Worm (Caenorhabditis elegans) whole organism, L1 larva: ENCODE results near the gene C42D8.1.

Experiments
- C04F5.9 ChIP-seq: sonication (generic microtip); optimal IDR thresholded peaks from 2 replicates; lab custom pipeline; 2016; ENCODE audit warnings: missing genetic modification characterization, missing compliant biosample characterization
- ama-1 ChIP-seq: fragments of 150-350 bp; optimal IDR thresholded peaks from 2 replicates; lab custom pipeline; 2014
- blmp-1 ChIP-seq: fragments of 150-350 bp; optimal IDR thresholded peaks from 2 replicates; lab custom pipeline; 2014; ENCODE audit warnings: missing biosample characterization, missing genetic modification characterization
- ceh-8 ChIP-seq: fragments of 200-800 bp; sonication (Bioruptor generic); optimal IDR thresholded peaks from 2 replicates; lab custom pipeline; 2018; ENCODE audit warnings: mild to moderate bottlenecking, missing genetic modification characterization, moderate library complexity, missing compliant biosample characterization
- ceh-82 ChIP-seq, 3 experiments: fragments of 150-350 bp in 1 of 3; sonication (generic microtip) in 2 of 3; optimal IDR thresholded peaks; 2 replicates each; lab custom pipeline; 2014 to 2017; ENCODE audit warnings: missing biosample characterization in 3 of 3, missing genetic modification characterization in 3 of 3
- ceh-90 ChIP-seq: sonication (generic microtip); optimal IDR thresholded peaks from 2 replicates; lab custom pipeline; 2016; ENCODE audit warnings: missing genetic modification characterization, missing compliant biosample characterization
- ces-1 ChIP-seq: fragments of 150-350 bp; optimal IDR thresholded peaks from 2 replicates; lab custom pipeline; 2014; ENCODE audit warnings: missing biosample characterization, missing genetic modification reagents, missing genetic modification characterization
- dpl-1 ChIP-seq, 3 experiments: fragments of 150-350 bp in 2 of 3; sonication (generic microtip) in 1 of 3; optimal IDR thresholded peaks; 2 replicates each; lab custom pipeline; 2014 to 2017; ENCODE audit warnings: missing biosample characterization in 3 of 3, missing genetic modification characterization in 3 of 3, missing genetic modification reagents in 3 of 3
- dsc-1 ChIP-seq: sonication (generic microtip); optimal IDR thresholded peaks from 2 replicates; lab custom pipeline; 2016; ENCODE audit warnings: mild to moderate bottlenecking, missing genetic modification characterization, missing compliant biosample characterization
- efl-1 ChIP-seq, 4 experiments: fragments of 150-350 bp; optimal IDR thresholded peaks in 3 of 4; peaks in 1 of 4; 1 replicate in 1 of 4; 2 replicates in 3 of 4; lab custom pipeline; 2014; ENCODE audit warnings: missing biosample characterization in 2 of 4, missing genetic modification characterization in 2 of 4, missing genetic modification reagents in 2 of 4
- efl-3 ChIP-seq: fragments of 200-800 bp; sonication (Bioruptor generic); optimal IDR thresholded peaks from 2 replicates; lab custom pipeline; 2018; ENCODE audit warnings: mild to moderate bottlenecking, missing genetic modification characterization, missing compliant biosample characterization
- egl-27 ChIP-seq, 2 experiments: fragments of 150-350 bp in 1 of 2; sonication (generic microtip); optimal IDR thresholded peaks; 3 replicates each; lab custom pipeline; 2017 to 2018; ENCODE audit warnings: missing biosample characterization in 2 of 2, missing genetic modification characterization in 2 of 2, missing genetic modification reagents in 2 of 2
- elt-2 ChIP-seq: sonication (generic microtip); optimal IDR thresholded peaks from 2 replicates; lab custom pipeline; 2016; ENCODE audit warnings: missing genetic modification characterization, mild to moderate bottlenecking, inconsistent platforms, missing compliant biosample characterization, missing genetic modification reagents
- elt-3 ChIP-seq, 6 experiments: fragments of 150-350 bp in 1 of 6; sonication (generic microtip); optimal IDR thresholded peaks; 2 replicates each; lab custom pipeline; 2017 to 2018; ENCODE audit warnings: missing biosample characterization in 6 of 6, missing genetic modification characterization in 6 of 6, inconsistent platforms in 1 of 6
- fkh-4 ChIP-seq: sonication (generic microtip); optimal IDR thresholded peaks from 2 replicates; lab custom pipeline; 2016; ENCODE audit warnings: missing compliant biosample characterization, missing genetic modification characterization, borderline replicate concordance
- fkh-8 ChIP-seq: sonication (generic microtip); optimal IDR thresholded peaks from 2 replicates; lab custom pipeline; 2016; ENCODE audit warnings: mild to moderate bottlenecking, missing genetic modification characterization, missing compliant biosample characterization
- fos-1 ChIP-seq: fragments of 150-350 bp; optimal IDR thresholded peaks from 2 replicates; lab custom pipeline; 2014; ENCODE audit warnings: missing biosample characterization, missing genetic modification characterization
- hlh-17 ChIP-seq: fragments of 200-800 bp; sonication (Bioruptor generic); optimal IDR thresholded peaks from 2 replicates; lab custom pipeline; 2018; ENCODE audit warnings: missing genetic modification characterization, mild to moderate bottlenecking, missing compliant biosample characterization, moderate library complexity, borderline replicate concordance
- lin-13 ChIP-seq: fragments of 150-350 bp; optimal IDR thresholded peaks from 2 replicates; lab custom pipeline; 2014; ENCODE audit warnings: missing biosample characterization, missing genetic modification reagents, missing genetic modification characterization
- lin-14 ChIP-seq: fragments of 200-800 bp; sonication (Bioruptor generic); optimal IDR thresholded peaks from 2 replicates; lab custom pipeline; 2018; ENCODE audit warnings: mild to moderate bottlenecking, missing genetic modification characterization, moderate library complexity, missing compliant biosample characterization
- lin-35 ChIP-seq, 2 experiments: fragments of 150-350 bp; optimal IDR thresholded peaks; 2 replicates each; lab custom pipeline; 2014; ENCODE audit warnings: missing biosample characterization in 2 of 2, missing genetic modification characterization in 2 of 2, missing genetic modification reagents in 2 of 2
- lsy-2 ChIP-seq, 2 experiments: fragments of 150-350 bp; optimal IDR thresholded peaks; 2 replicates each; lab custom pipeline; 2014; ENCODE audit warnings: missing biosample characterization in 2 of 2, missing genetic modification characterization in 2 of 2
- mdl-1 ChIP-seq, 2 experiments: fragments of 150-350 bp; optimal IDR thresholded peaks; 2 replicates each; lab custom pipeline; 2014 to 2017; ENCODE audit warnings: missing biosample characterization in 2 of 2, missing genetic modification characterization in 2 of 2, inconsistent platforms in 1 of 2
- nhr-12 ChIP-seq: sonication (generic microtip); optimal IDR thresholded peaks from 2 replicates; lab custom pipeline; 2017; ENCODE audit warnings: missing biosample characterization, missing genetic modification characterization
- nhr-20 ChIP-seq: sonication (generic microtip); optimal IDR thresholded peaks from 2 replicates; lab custom pipeline; 2016; ENCODE audit warnings: mild to moderate bottlenecking, missing genetic modification characterization, missing compliant biosample characterization
- nhr-28 ChIP-seq: fragments of 150-350 bp; optimal IDR thresholded peaks from 2 replicates; lab custom pipeline; 2014; ENCODE audit warnings: missing biosample characterization, missing genetic modification characterization
- nhr-47 ChIP-seq: sonication (generic microtip); optimal IDR thresholded peaks from 2 replicates; lab custom pipeline; 2016; ENCODE audit warnings: mild to moderate bottlenecking, missing genetic modification characterization, moderate library complexity, missing compliant biosample characterization
- nhr-85 ChIP-seq: sonication (generic microtip); peaks from one replicate; lab custom pipeline; 2016; ENCODE audit warnings: missing genetic modification characterization, inconsistent platforms, missing compliant biosample characterization
- pag-3 ChIP-seq: sonication (generic microtip); optimal IDR thresholded peaks from 2 replicates; lab custom pipeline; 2017; ENCODE audit warnings: missing genetic modification characterization, mild to moderate bottlenecking, missing compliant biosample characterization, antibody characterized with exemption, borderline replicate concordance; ENCODE audit not compliant: insufficient read depth
- pax-3 ChIP-seq: fragments of 200-800 bp; sonication (Bioruptor generic); optimal IDR thresholded peaks from 2 replicates; lab custom pipeline; 2018; ENCODE audit warnings: mild to moderate bottlenecking, missing genetic modification characterization, moderate library complexity, missing compliant biosample characterization
- snpc-4 ChIP-seq: fragments of 150-350 bp; optimal IDR thresholded peaks from 2 replicates; lab custom pipeline; 2014; ENCODE audit warnings: missing biosample characterization, missing genetic modification characterization
- snu-23 ChIP-seq: sonication (generic microtip); optimal IDR thresholded peaks from 2 replicates; lab custom pipeline; 2016; ENCODE audit warnings: missing genetic modification characterization, missing compliant biosample characterization
- tlp-1 ChIP-seq: fragments of 150-350 bp; optimal IDR thresholded peaks from 2 replicates; lab custom pipeline; 2014; ENCODE audit warnings: missing biosample characterization, missing genetic modification characterization
- unc-30 ChIP-seq: sonication (generic microtip); optimal IDR thresholded peaks from 2 replicates; lab custom pipeline; 2017; ENCODE audit warnings: missing biosample characterization, missing genetic modification characterization
- unc-62 ChIP-seq: fragments of 150-350 bp; optimal IDR thresholded peaks from 2 replicates; lab custom pipeline; 2014; ENCODE audit warnings: missing biosample characterization, missing genetic modification reagents, missing genetic modification characterization
- vab-15 ChIP-seq: sonication (generic microtip); optimal IDR thresholded peaks from 2 replicates; lab custom pipeline; 2017; ENCODE audit warnings: missing genotype, mild to moderate bottlenecking, missing genetic modification characterization, missing compliant biosample characterization
- ztf-11 ChIP-seq, 2 experiments: sonication (generic microtip); optimal IDR thresholded peaks; 2 replicates each; lab custom pipeline; 2016 to 2017; ENCODE audit warnings: missing genetic modification characterization in 2 of 2, missing biosample characterization in 1 of 2, missing compliant biosample characterization in 1 of 2

The C42D8.1 gene

DNA sequence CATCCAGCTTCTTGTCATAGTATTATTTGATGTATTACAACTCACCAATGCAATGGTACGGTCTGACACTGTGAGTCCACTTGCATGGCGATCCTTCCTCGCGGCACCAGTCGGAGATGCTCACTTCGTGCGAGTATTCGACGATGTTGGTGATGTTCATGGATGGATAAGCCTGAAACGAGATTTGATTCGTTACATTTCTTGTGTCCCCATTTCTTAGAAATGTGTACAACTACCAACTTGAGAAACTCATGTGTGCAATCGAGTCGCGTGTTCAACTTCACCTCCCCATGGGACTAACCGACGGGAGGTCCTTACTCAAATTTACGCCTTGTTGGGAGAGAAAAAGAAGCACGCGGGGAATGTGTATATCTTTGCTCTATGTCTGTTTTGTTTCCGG is 6.2 kb downstream of the C42D8.1 start:
- TF ChIP-seq lin-14 (peak; percentile 44), pag-3 (no peak)

DNA sequence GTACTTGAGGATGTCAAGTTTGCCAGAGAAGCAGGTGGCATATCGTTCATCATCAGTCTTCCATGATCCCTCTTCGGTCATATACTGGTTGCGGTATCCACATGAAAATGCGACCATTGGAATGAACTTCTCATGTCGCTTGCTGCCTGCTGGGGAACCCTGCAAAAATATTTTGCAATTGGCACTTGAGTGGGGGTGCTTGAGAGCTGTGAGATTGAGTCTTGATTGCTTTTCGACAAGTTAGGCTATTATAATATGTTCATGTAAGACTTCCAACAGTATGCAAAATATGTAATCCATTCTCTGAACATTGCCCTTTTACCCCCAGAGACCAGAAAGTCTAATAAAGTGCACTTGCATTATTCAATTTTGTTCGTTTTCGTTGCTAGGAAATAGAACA is 6.9 kb downstream of the C42D8.1 start:
- peak; percentile 64 for TF ChIP-seq nhr-85 (tag; lab: Kevin White, UChicago)
- TF ChIP-seq ceh-90 = no peak
- TF ChIP-seq fkh-4 = no peak

- TF ChIP-seq tlp-1 (tag; lab: Kevin White, UChicago) (no peak), blmp-1 (tag; lab: Kevin White, UChicago) (peak; percentile 89), ces-1 (GFP tag; lab: Kevin White, UChicago) (no peak), fkh-8 (tag; lab: Kevin White, UChicago) (no peak), ztf-11 (tag; optimal IDR thresholded peaks at IDR 0.05; lab: Kevin White, UChicago) (no peak), nhr-20 (peak; percentile 21), hlh-17 (no peak), vab-15 (tag; lab: Kevin White, UChicago) (no peak), elt-3 (tag; optimal IDR thresholded peaks at IDR 0.05; lab: Kevin White, UChicago) (peak in 1 of 6 experiments; percentile 58), unc-62 (no peak), nhr-47 (tag; lab: Kevin White, UChicago) (no peak), C04F5.9 (tag; lab: Kevin White, UChicago) (no peak), efl-3 (GFP tag; lab: Kevin White, UChicago) (no peak), ceh-8 (GFP tag; lab: Kevin White, UChicago) (no peak), snpc-4 (tag; lab: Kevin White, UChicago) (no peak), fos-1 (tag; lab: Kevin White, UChicago) (no peak), ama-1 (lab: Kevin White, UChicago) (no peak), lin-13 (no peak), dsc-1 (tag; lab: Kevin White, UChicago) (no peak), nhr-12 (tag; lab: Kevin White, UChicago) (no peak), efl-1 (optimal IDR thresholded peaks at IDR 0.05; lab: Kevin White, UChicago) (no peak), efl-1 (GFP tag; optimal IDR thresholded peaks at IDR 0.05 in 1 of 2; lab: Kevin White, UChicago) (peak in 1 of 2 experiments; percentile 43), elt-2 (tag; lab: Kevin White, UChicago) (no peak), nhr-85 (tag; lab: Kevin White, UChicago) (peak; percentile 30), dpl-1 (GFP tag; optimal IDR thresholded peaks at IDR 0.05; lab: Kevin White, UChicago) (no peak), mdl-1 (tag; optimal IDR thresholded peaks at IDR 0.05; lab: Kevin White, UChicago) (peak in 1 of 2 experiments; percentile 31), lsy-2 (tag; optimal IDR thresholded peaks at IDR 0.05; lab: Kevin White, UChicago) (peak in 1 of 2 experiments; percentile 26), pax-3 (no peak), ceh-82 (tag; optimal IDR thresholded peaks at IDR 0.05; lab: Kevin White, UChicago) (no peak), unc-30 (tag; lab: Kevin White, UChicago) (no peak), lin-35 (GFP tag; optimal IDR thresholded peaks at IDR 0.05; lab: Kevin White, UChicago) (peak in 1 of 2 experiments; percentile 22), nhr-28 (tag; lab: Kevin White, UChicago) (no peak), egl-27 (tag; optimal IDR thresholded peaks at IDR 0.05; lab: Kevin White, UChicago) (no peak), snu-23 (GFP tag; lab: Kevin White, UChicago) (no peak)
Observed at ce11 chrX:5116816-5117459, 7.6 kb downstream of the C42D8.1 start, which contains the start of gene apl-1. Gene apl-1, minus strand, starts transcription at chrX:5116866.
